Fruit fly (Drosophila melanogaster) whole organism, embryonic: ENCODE data around the gene Sfp93F.

ENCODE experiments used
- B-H1 ChIP-seq: fragments of 200-800 bp; sonication (Bioruptor generic); IDR thresholded peaks from 3 replicates; pipeline ENCODE4 v1.3.6; 2022; ENCODE audit warnings: missing biosample characterization, missing genetic modification characterization
- CG10147 ChIP-seq: fragments of 200-800 bp; sonication (Bioruptor generic); optimal IDR thresholded peaks from 2 replicates; lab custom pipeline; 2019; ENCODE audit warnings: missing biosample characterization, mild to moderate bottlenecking, missing genetic modification characterization, moderate library complexity
- CG10654 ChIP-seq: fragments of 200-800 bp; sonication (Bioruptor generic); optimal IDR thresholded peaks from 2 replicates; lab custom pipeline; 2016; ENCODE audit warnings: missing biosample characterization, missing genetic modification characterization
- CG10959 ChIP-seq: fragments of 200-800 bp; sonication (Bioruptor generic); IDR thresholded peaks from 2 replicates; pipeline ENCODE4 v1.3.6; 2022; ENCODE audit warnings: missing biosample characterization, missing genetic modification characterization
- CG11723 ChIP-seq: fragments of 200-800 bp; sonication (Bioruptor generic); optimal IDR thresholded peaks from 2 replicates; lab custom pipeline; 2017; ENCODE audit warnings: missing biosample characterization, mild to moderate bottlenecking, missing genetic modification characterization
- CG12659 ChIP-seq: fragments of 200-800 bp; sonication (Bioruptor generic); optimal IDR thresholded peaks from 3 replicates; lab custom pipeline; 2017; ENCODE audit warnings: mild to moderate bottlenecking, missing biosample characterization, missing genetic modification reagents, missing genetic modification characterization
- CG13287 ChIP-seq: fragments of 200-800 bp; sonication (Bioruptor generic); IDR thresholded peaks from 2 replicates; pipeline ENCODE4 v1.3.6; 2022; ENCODE audit warnings: missing biosample characterization, missing genetic modification characterization; ENCODE audit not compliant: partially characterized antibody
- CG14667 ChIP-seq: fragments of 200-800 bp; sonication (Bioruptor generic); IDR thresholded peaks from 2 replicates; pipeline ENCODE4 v1.3.6; 2022; ENCODE audit warnings: missing biosample characterization, missing genetic modification characterization
- CG14710 ChIP-seq: fragments of 200-800 bp; sonication (Bioruptor generic); optimal IDR thresholded peaks from 3 replicates; lab custom pipeline; 2019; ENCODE audit warnings: missing biosample characterization, mild to moderate bottlenecking, missing genetic modification characterization, moderate library complexity
- CG16813 ChIP-seq: fragments of 200-800 bp; sonication (Bioruptor generic); IDR thresholded peaks from 3 replicates; pipeline ENCODE4 v1.3.6; 2022; ENCODE audit warnings: missing biosample characterization, missing genetic modification characterization; ENCODE audit not compliant: partially characterized antibody
- CG17829 ChIP-seq: fragments of 200-800 bp; optimal IDR thresholded peaks from 2 replicates; lab custom pipeline; 2019; ENCODE audit warnings: missing biosample characterization, mild to moderate bottlenecking, missing genetic modification characterization, moderate library complexity
- CG2712 ChIP-seq: fragments of 200-800 bp; optimal IDR thresholded peaks from 3 replicates; lab custom pipeline; 2019; ENCODE audit warnings: missing biosample characterization, mild to moderate bottlenecking, missing genetic modification characterization, moderate library complexity
- CG31224 ChIP-seq: fragments of 200-800 bp; sonication (Bioruptor generic); IDR thresholded peaks from 2 replicates; pipeline ENCODE4 v1.3.6; 2022; ENCODE audit warnings: missing biosample characterization, missing genetic modification characterization
- CG32772 ChIP-seq: fragments of 200-800 bp; sonication (Bioruptor generic); IDR thresholded peaks from 2 replicates; pipeline ENCODE4 v1.3.6; 2022; ENCODE audit warnings: missing biosample characterization, missing genetic modification characterization
- CG6272 ChIP-seq: fragments of 200-800 bp; sonication (Bioruptor generic); IDR thresholded peaks from 2 replicates; pipeline ENCODE4 v1.3.6; 2022; ENCODE audit warnings: missing biosample characterization, missing genetic modification characterization
- CG6683 ChIP-seq: fragments of 200-800 bp; sonication (Bioruptor generic); optimal IDR thresholded peaks from 2 replicates; lab custom pipeline; 2017; ENCODE audit warnings: missing biosample characterization, mild to moderate bottlenecking, missing genetic modification characterization, missing genetic modification reagents
- CG6765 ChIP-seq: fragments of 200-800 bp; sonication (Bioruptor generic); optimal IDR thresholded peaks from 3 replicates; lab custom pipeline; 2017; ENCODE audit warnings: missing biosample characterization, mild to moderate bottlenecking, missing genetic modification characterization
- CG7556 ChIP-seq: fragments of 200-800 bp; sonication (Bioruptor generic); optimal IDR thresholded peaks from 2 replicates; lab custom pipeline; 2017; ENCODE audit warnings: missing biosample characterization, mild to moderate bottlenecking, missing genetic modification characterization
- Camta ChIP-seq: fragments of 200-800 bp; sonication (Bioruptor generic); optimal IDR thresholded peaks from 2 replicates; lab custom pipeline; 2016; ENCODE audit warnings: missing biosample characterization, missing genetic modification characterization
- CrebB ChIP-seq: fragments of 200-800 bp; sonication (Bioruptor generic); optimal IDR thresholded peaks from 3 replicates; lab custom pipeline; 2018; ENCODE audit warnings: missing biosample characterization, mild to moderate bottlenecking, missing genetic modification characterization
- Dref ChIP-seq: fragments of 200-800 bp; sonication (Bioruptor generic); IDR thresholded peaks from 2 replicates; pipeline ENCODE4 v1.3.6; 2022; ENCODE audit warnings: missing biosample characterization, missing genetic modification characterization
- ERR ChIP-seq: fragments of 200-800 bp; sonication (Bioruptor generic); optimal IDR thresholded peaks from 2 replicates; lab custom pipeline; 2016; ENCODE audit warnings: missing biosample characterization, missing genetic modification characterization
- Ets97D ChIP-seq: fragments of 200-800 bp; sonication (Bioruptor generic); optimal IDR thresholded peaks from 3 replicates; lab custom pipeline; 2016; ENCODE audit warnings: missing biosample characterization, missing genetic modification characterization
- GATAe ChIP-seq: fragments of 200-800 bp; sonication (Bioruptor generic); conservative IDR thresholded peaks from 2 replicates; pipeline ENCODE4 v1.3.6; 2022; ENCODE audit warnings: missing biosample characterization, missing genetic modification characterization
- Lhr ChIP-seq: fragments of 200-800 bp; sonication (Bioruptor generic); optimal IDR thresholded peaks from 3 replicates; lab custom pipeline; 2017; ENCODE audit warnings: mild to moderate bottlenecking, missing biosample characterization, missing genetic modification reagents, missing genetic modification characterization
- MESR4 ChIP-seq: fragments of 200-800 bp; sonication (Bioruptor generic); optimal IDR thresholded peaks from 2 replicates; lab custom pipeline; 2018; ENCODE audit warnings: missing biosample characterization, mild to moderate bottlenecking, missing genetic modification characterization, moderate library complexity
- Meics ChIP-seq: fragments of 200-800 bp; sonication (Bioruptor generic); optimal IDR thresholded peaks from 2 replicates; lab custom pipeline; 2017; ENCODE audit warnings: missing biosample characterization, mild to moderate bottlenecking, missing genetic modification characterization
- Myb ChIP-seq: fragments of 200-800 bp; sonication (Bioruptor generic); optimal IDR thresholded peaks from 2 replicates; lab custom pipeline; 2016; ENCODE audit warnings: missing biosample characterization, missing genetic modification characterization
- Nf-YB ChIP-seq: fragments of 200-800 bp; sonication (Bioruptor generic); optimal IDR thresholded peaks from 3 replicates; lab custom pipeline; 2019; ENCODE audit warnings: missing biosample characterization, mild to moderate bottlenecking, missing genetic modification characterization, moderate library complexity
- Scr ChIP-seq: fragments of 200-800 bp; sonication (Bioruptor generic); IDR thresholded peaks from 2 replicates; pipeline ENCODE4 v1.3.6; 2022; ENCODE audit warnings: missing biosample characterization, missing genetic modification characterization; ENCODE audit not compliant: partially characterized antibody
- Sin3A ChIP-seq: fragments of >200 bp; optimal IDR thresholded peaks from 2 replicates; lab custom pipeline; 2018
- Six4 ChIP-seq: fragments of 200-800 bp; sonication (Bioruptor generic); optimal IDR thresholded peaks from 2 replicates; lab custom pipeline; 2016; ENCODE audit warnings: missing biosample characterization, missing genetic modification characterization
- ac ChIP-seq: fragments of 200-800 bp; sonication (Bioruptor generic); optimal IDR thresholded peaks from 3 replicates; lab custom pipeline; 2017; ENCODE audit warnings: missing biosample characterization, mild to moderate bottlenecking, missing genetic modification characterization
- ato ChIP-seq: fragments of 200-800 bp; sonication (Bioruptor generic); IDR thresholded peaks from 2 replicates; pipeline ENCODE4 v1.3.6; 2022; ENCODE audit warnings: missing biosample characterization, missing genetic modification characterization; ENCODE audit not compliant: partially characterized antibody
- bigmax ChIP-seq: fragments of 200-800 bp; sonication (Bioruptor generic); optimal IDR thresholded peaks from 2 replicates; lab custom pipeline; 2018; ENCODE audit warnings: missing biosample characterization, mild to moderate bottlenecking, missing genetic modification characterization
- cg ChIP-seq: fragments of 200-800 bp; sonication (Bioruptor generic); optimal IDR thresholded peaks from 3 replicates; lab custom pipeline; 2019; ENCODE audit warnings: missing biosample characterization, mild to moderate bottlenecking, missing genetic modification characterization, moderate library complexity
- corto ChIP-seq: fragments of 200-800 bp; sonication (Bioruptor generic); optimal IDR thresholded peaks from 2 replicates; lab custom pipeline; 2016; ENCODE audit warnings: missing biosample characterization, mild to moderate bottlenecking, missing genetic modification characterization, moderate library complexity
- crol ChIP-seq: fragments of 200-800 bp; sonication (Bioruptor generic); IDR thresholded peaks from 2 replicates; pipeline ENCODE4 v1.3.6; 2022; ENCODE audit warnings: missing biosample characterization, missing genetic modification characterization
- danr ChIP-seq: fragments of 200-800 bp; sonication (Bioruptor generic); IDR thresholded peaks from 2 replicates; pipeline ENCODE4 v1.3.6; 2022; ENCODE audit warnings: missing biosample characterization, missing genetic modification characterization
- dmrt11E ChIP-seq: fragments of 200-800 bp; sonication (Bioruptor generic); optimal IDR thresholded peaks from 3 replicates; lab custom pipeline; 2018; ENCODE audit warnings: missing biosample characterization, mild to moderate bottlenecking, missing genetic modification characterization, moderate library complexity
- esg ChIP-seq: fragments of 200-800 bp; sonication (Bioruptor generic); conservative IDR thresholded peaks from 2 replicates; pipeline ENCODE4 v1.3.6; 2022; ENCODE audit warnings: missing biosample characterization, missing genetic modification characterization
- eyg ChIP-seq: fragments of 200-800 bp; sonication (Bioruptor generic); optimal IDR thresholded peaks from 3 replicates; lab custom pipeline; 2016; ENCODE audit warnings: missing biosample characterization, missing genetic modification characterization
- fd64A ChIP-seq: fragments of 200-800 bp; sonication (Bioruptor generic); optimal IDR thresholded peaks from 3 replicates; lab custom pipeline; 2018; ENCODE audit warnings: missing biosample characterization, mild to moderate bottlenecking, missing genetic modification characterization
- grn ChIP-seq: fragments of 200-800 bp; sonication (Bioruptor generic); optimal IDR thresholded peaks from 3 replicates; lab custom pipeline; 2017; ENCODE audit warnings: missing biosample characterization, missing genetic modification characterization
- hkb ChIP-seq, 2 experiments: fragments of 200-800 bp in 1 of 2; fragments of >200 bp in 1 of 2; sonication (Bioruptor generic) in 1 of 2; IDR thresholded peaks in 1 of 2; optimal IDR thresholded peaks in 1 of 2; 2 replicates each; pipeline versions ENCODE4 v1.3.6 to Lab custom; 2017 to 2022; ENCODE audit warnings: missing biosample characterization in 1 of 2, missing genetic modification characterization in 1 of 2
- lilli ChIP-seq: fragments of 200-800 bp; sonication (Bioruptor generic); optimal IDR thresholded peaks from 3 replicates; lab custom pipeline; 2016; ENCODE audit warnings: missing biosample characterization, missing genetic modification characterization
- nmo ChIP-seq: fragments of 200-800 bp; sonication (Bioruptor generic); optimal IDR thresholded peaks from 2 replicates; lab custom pipeline; 2018; ENCODE audit warnings: missing biosample characterization, mild to moderate bottlenecking, missing genetic modification characterization, moderate library complexity
- psq ChIP-seq: fragments of 200-800 bp; sonication (Bioruptor generic); optimal IDR thresholded peaks from 2 replicates; lab custom pipeline; 2017; ENCODE audit warnings: missing biosample characterization, missing genetic modification characterization
- sens-2 ChIP-seq: fragments of 200-800 bp; sonication (Bioruptor generic); IDR thresholded peaks from 2 replicates; pipeline ENCODE4 v1.3.6; 2022; ENCODE audit warnings: missing biosample characterization, missing genetic modification characterization
- vnd ChIP-seq: fragments of 200-800 bp; sonication (Bioruptor generic); IDR thresholded peaks from 3 replicates; pipeline ENCODE4 v1.3.6; 2022; ENCODE audit warnings: missing biosample characterization, missing genetic modification characterization; ENCODE audit not compliant: partially characterized antibody
- vvl ChIP-seq: fragments of 200-800 bp; sonication (Bioruptor generic); IDR thresholded peaks from 2 replicates; pipeline ENCODE4 v1.3.6; 2022; ENCODE audit warnings: missing biosample characterization, missing genetic modification characterization

Gene Sfp93F

DNA sequence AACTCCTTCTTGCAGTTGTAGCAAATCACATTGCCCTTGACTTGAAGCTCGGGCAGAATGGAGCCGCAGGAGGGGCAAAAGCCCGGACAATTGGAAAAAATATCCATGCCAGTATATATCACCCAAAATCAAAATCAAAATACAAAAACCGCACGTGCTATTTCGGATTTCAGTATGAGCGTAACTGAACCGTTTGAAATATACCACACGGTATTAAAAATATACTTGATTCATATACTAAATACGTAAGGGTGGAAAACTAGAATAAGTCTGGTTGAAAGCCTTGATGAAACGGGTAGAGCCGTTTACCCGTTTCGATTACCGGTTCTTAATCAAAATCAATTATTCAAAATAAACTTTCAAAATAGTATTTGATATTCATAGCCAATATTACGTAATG lies 41.6 kb upstream of the Sfp93F start, which contains the start of gene Polr1H (continued):
- TF ChIP-seq CG16813 (GFP tag; lab: Robert Waterston, UW) (no peak), Sin3A (lab: Kevin White, UChicago) (no peak), hkb (optimal IDR thresholded peaks at IDR 0.05; lab: Kevin White, UChicago) (no peak), hkb (GFP tag; IDR thresholded peaks at IDR 0.05; lab: Robert Waterston, UW) (no peak), danr (GFP tag; lab: Robert Waterston, UW) (no peak), CG32772 (GFP tag; lab: Robert Waterston, UW) (no peak), Meics (GFP tag; lab: Kevin White, UChicago) (no peak), CG10654 (GFP tag; lab: Kevin White, UChicago) (no peak), CG7556 (no peak), cg (GFP tag; lab: Kevin White, UChicago) (no peak), ato (GFP tag; lab: Robert Waterston, UW) (no peak), MESR4 (GFP tag; lab: Kevin White, UChicago) (peak; percentile 61), Dref (GFP tag; lab: Robert Waterston, UW) (no peak), lilli (GFP tag; lab: Kevin White, UChicago) (no peak), Myb (peak; percentile 78), CG12659 (GFP tag; lab: Kevin White, UChicago) (peak; percentile 37), Six4 (GFP tag; lab: Kevin White, UChicago) (no peak), crol (GFP tag; lab: Robert Waterston, UW) (no peak), CG2712 (tag; lab: Kevin White, UChicago) (no peak), Scr (GFP tag; lab: Robert Waterston, UW) (no peak), GATAe (GFP tag; lab: Robert Waterston, UW) (no peak), ac (GFP tag; lab: Kevin White, UChicago) (no peak), CG17829 (no peak), bigmax (GFP tag; lab: Kevin White, UChicago) (no peak), eyg (GFP tag; lab: Kevin White, UChicago) (no peak), Nf-YB (GFP tag; lab: Kevin White, UChicago) (no peak), B-H1 (no peak), corto (GFP tag; lab: Kevin White, UChicago) (no peak), CrebB (tag; lab: Kevin White, UChicago) (no peak), grn (GFP tag; lab: Kevin White, UChicago) (no peak), sens-2 (GFP tag; lab: Robert Waterston, UW) (no peak), nmo (peak; percentile 26), vvl (GFP tag; lab: Robert Waterston, UW) (peak; percentile 36; the same call in 1 of the 2 replicates), fd64A (GFP tag; lab: Kevin White, UChicago) (no peak), Lhr (GFP tag; lab: Kevin White, UChicago) (peak; percentile 70), CG10147 (GFP tag; lab: Kevin White, UChicago) (no peak), CG6272 (GFP tag; lab: Robert Waterston, UW) (no peak), Camta (GFP tag; lab: Kevin White, UChicago) (no peak), CG31224 (GFP tag; lab: Robert Waterston, UW) (no peak), CG14710 (tag; lab: Kevin White, UChicago) (peak; percentile 42), CG13287 (GFP tag; lab: Robert Waterston, UW) (peak; percentile 59), CG6765 (GFP tag; lab: Kevin White, UChicago) (no peak), ERR (GFP tag; lab: Kevin White, UChicago) (no peak), CG14667 (GFP tag; lab: Robert Waterston, UW) (no peak), CG6683 (no peak), Ets97D (GFP tag; lab: Kevin White, UChicago) (peak; percentile 72), dmrt11E (tag; lab: Kevin White, UChicago) (no peak), esg (GFP tag; lab: Robert Waterston, UW) (no peak), CG10959 (no peak), vnd (GFP tag; lab: Robert Waterston, UW) (no peak), CG11723 (GFP tag; lab: Kevin White, UChicago) (no peak), psq (GFP tag; lab: Kevin White, UChicago) (no peak)
